Fruit fly (Drosophila melanogaster) whole organism: ENCODE results near the gene Gclc.

Experiments
- EcR ChIP-seq, 2 experiments: fragments of >200 bp; optimal IDR thresholded peaks; 2 replicates each; lab custom pipeline; 2017; ENCODE audit warnings: missing biosample characterization in 2 of 2, missing genetic modification characterization in 2 of 2, missing genetic modification reagents in 2 of 2
- psq ChIP-seq: fragments of >200 bp; optimal IDR thresholded peaks from 2 replicates; lab custom pipeline; 2017

- TF ChIP-seq psq (lab: Kevin White, UChicago) (no peak), EcR (GFP tag; optimal IDR thresholded peaks at IDR 0.05; lab: Kevin White, UChicago) (no peak)
Observed at dm6 chrX:8060148-8060920, 55.6 kb downstream of the Gclc start.
